Worm (Caenorhabditis elegans) whole organism, L4 larva: Measurements from ENCODE around the gene T28A11.4.

Experiments
- D1046.2 ChIP-seq: fragments of 200-800 bp; sonication (Bioruptor generic); IDR thresholded peaks from 2 replicates; pipeline ENCODE4 v1.3.6; 2022; ENCODE audit warnings: missing genetic modification characterization, missing compliant biosample characterization
- T20F7.1 ChIP-seq: fragments of 200-800 bp; sonication (Bioruptor generic); optimal IDR thresholded peaks from 2 replicates; lab custom pipeline; 2018; ENCODE audit warnings: mild to moderate bottlenecking, missing genetic modification characterization, missing compliant biosample characterization
- Y105C5A.15 ChIP-seq: fragments of 200-800 bp; sonication (Bioruptor generic); IDR thresholded peaks from 2 replicates; pipeline ENCODE4 v1.3.6; 2022; ENCODE audit warnings: missing genetic modification characterization, missing compliant biosample characterization
- Y75B8A.6 ChIP-seq: fragments of 200-800 bp; sonication (Bioruptor generic); IDR thresholded peaks from 2 replicates; pipeline ENCODE4 v1.3.6; 2022; ENCODE audit warnings: missing genetic modification reagents, missing genetic modification characterization, missing compliant biosample characterization
- aha-1 ChIP-seq: fragments of 150-350 bp; peaks from one replicate; lab custom pipeline; 2014; ENCODE audit warnings: missing biosample characterization, missing genetic modification characterization
- arid-1 ChIP-seq: fragments of 200-800 bp; sonication (Bioruptor generic); conservative IDR thresholded peaks from 2 replicates; pipeline ENCODE4 v1.3.6; 2022; ENCODE audit warnings: missing genetic modification reagents, missing genetic modification characterization, missing compliant biosample characterization
- attf-4 ChIP-seq: sonication (generic microtip); optimal IDR thresholded peaks from 3 replicates; lab custom pipeline; 2017; ENCODE audit warnings: missing biosample characterization, missing genetic modification characterization
- ceh-32 ChIP-seq: sonication (generic microtip); optimal IDR thresholded peaks from 2 replicates; lab custom pipeline; 2016; ENCODE audit warnings: mild to moderate bottlenecking, missing genetic modification characterization, missing compliant biosample characterization; ENCODE audit not compliant: poor library complexity
- ceh-44 ChIP-seq: fragments of 200-800 bp; sonication (Bioruptor generic); IDR thresholded peaks from 2 replicates; pipeline ENCODE4 v1.3.6; 2022; ENCODE audit warnings: missing genetic modification reagents, missing genetic modification characterization, missing compliant biosample characterization
- cey-2 ChIP-seq: sonication (generic microtip); optimal IDR thresholded peaks from 3 replicates; lab custom pipeline; 2017; ENCODE audit warnings: missing genetic modification characterization, mild to moderate bottlenecking, missing compliant biosample characterization, antibody characterized with exemption, borderline replicate concordance; ENCODE audit not compliant: insufficient read depth
- daf-12 ChIP-seq: fragments of 150-350 bp; optimal IDR thresholded peaks from 2 replicates; lab custom pipeline; 2014; ENCODE audit warnings: missing biosample characterization, missing genetic modification reagents, missing genetic modification characterization
- daf-16 ChIP-seq, 3 experiments: sonication (generic microtip); optimal IDR thresholded peaks; 2 replicates each; lab custom pipeline; 2016 to 2017; ENCODE audit warnings: missing genetic modification characterization in 3 of 3, missing genetic modification reagents in 3 of 3, mild to moderate bottlenecking in 2 of 3, missing compliant biosample characterization in 2 of 3, missing biosample characterization in 1 of 3, moderate library complexity in 1 of 3
- dmd-6 ChIP-seq: fragments of 200-800 bp; sonication (Bioruptor generic); IDR thresholded peaks from 2 replicates; pipeline ENCODE4 v1.3.6; 2022; ENCODE audit warnings: missing genetic modification reagents, missing genetic modification characterization, missing compliant biosample characterization
- dmd-8 ChIP-seq: fragments of 200-800 bp; sonication (Bioruptor generic); IDR thresholded peaks from 2 replicates; pipeline ENCODE4 v1.3.6; 2022; ENCODE audit warnings: missing genetic modification characterization, missing compliant biosample characterization
- dmd-9 ChIP-seq: fragments of 200-800 bp; sonication (Bioruptor generic); IDR thresholded peaks from 2 replicates; pipeline ENCODE4 v1.3.6; 2022; ENCODE audit warnings: missing genetic modification reagents, missing genetic modification characterization, missing compliant biosample characterization
- dve-1 ChIP-seq: sonication (generic microtip); optimal IDR thresholded peaks from 2 replicates; lab custom pipeline; 2017; ENCODE audit warnings: antibody characterized with exemption, mild to moderate bottlenecking, missing genetic modification characterization, missing compliant biosample characterization; ENCODE audit not compliant: insufficient read depth
- egl-27 ChIP-seq: sonication (generic microtip); optimal IDR thresholded peaks from 3 replicates; lab custom pipeline; 2017; ENCODE audit warnings: missing biosample characterization, missing genetic modification reagents, missing genetic modification characterization
- fos-1 ChIP-seq: fragments of 150-350 bp; optimal IDR thresholded peaks from 2 replicates; lab custom pipeline; 2014; ENCODE audit warnings: missing biosample characterization, missing genetic modification characterization
- hlh-11 ChIP-seq: fragments of 200-800 bp; sonication (Bioruptor generic); optimal IDR thresholded peaks from 2 replicates; lab custom pipeline; 2018; ENCODE audit warnings: mild to moderate bottlenecking, missing genetic modification characterization, missing compliant biosample characterization
- lim-7 ChIP-seq: fragments of 200-800 bp; sonication (Bioruptor generic); IDR thresholded peaks from 2 replicates; pipeline ENCODE4 v1.3.6; 2022; ENCODE audit warnings: missing genetic modification characterization, missing compliant biosample characterization
- lin-1 ChIP-seq: fragments of 200-800 bp; sonication (Bioruptor generic); IDR thresholded peaks from 2 replicates; pipeline ENCODE4 v1.3.6; 2022; ENCODE audit warnings: missing genetic modification reagents, missing genetic modification characterization, missing compliant biosample characterization
- lin-13 ChIP-seq: fragments of 150-350 bp; optimal IDR thresholded peaks from 2 replicates; lab custom pipeline; 2014; ENCODE audit warnings: missing biosample characterization, missing genetic modification reagents, missing genetic modification characterization
- lin-39 ChIP-seq: fragments of 150-350 bp; optimal IDR thresholded peaks from 2 replicates; lab custom pipeline; 2014; ENCODE audit warnings: missing biosample characterization, missing genetic modification reagents, missing genetic modification characterization
- madf-5 ChIP-seq, 2 experiments: fragments of 200-800 bp; sonication (Bioruptor generic); IDR thresholded peaks; 2 replicates each; pipeline ENCODE4 v1.3.6; 2022; ENCODE audit warnings: missing compliant biosample characterization in 2 of 2, missing genetic modification characterization in 2 of 2
- mdt-29 ChIP-seq: fragments of 200-800 bp; sonication (Bioruptor generic); IDR thresholded peaks from 2 replicates; pipeline ENCODE4 v1.3.6; 2022; ENCODE audit warnings: missing genetic modification reagents, missing genetic modification characterization, missing compliant biosample characterization
- nhr-11 ChIP-seq: fragments of 150-350 bp; optimal IDR thresholded peaks from 2 replicates; lab custom pipeline; 2014; ENCODE audit warnings: missing biosample characterization, missing genetic modification characterization
- nhr-28 ChIP-seq: fragments of 150-350 bp; optimal IDR thresholded peaks from 2 replicates; lab custom pipeline; 2014; ENCODE audit warnings: missing biosample characterization, missing genetic modification characterization
- nhr-41 ChIP-seq: fragments of 200-800 bp; sonication (Bioruptor generic); IDR thresholded peaks from 2 replicates; pipeline ENCODE4 v1.3.6; 2022; ENCODE audit warnings: missing genetic modification reagents, missing genetic modification characterization, missing compliant biosample characterization
- nhr-48 ChIP-seq: sonication (generic microtip); optimal IDR thresholded peaks from 2 replicates; lab custom pipeline; 2016; ENCODE audit warnings: mild to moderate bottlenecking, missing genetic modification characterization, missing compliant biosample characterization
- nhr-76 ChIP-seq: fragments of 150-350 bp; optimal IDR thresholded peaks from 2 replicates; lab custom pipeline; 2014; ENCODE audit warnings: missing biosample characterization, missing genetic modification characterization
- nhr-77 ChIP-seq: fragments of 150-350 bp; optimal IDR thresholded peaks from 2 replicates; lab custom pipeline; 2014; ENCODE audit warnings: missing biosample characterization, missing genetic modification characterization
- pqm-1 ChIP-seq: sonication (generic microtip); optimal IDR thresholded peaks from 2 replicates; lab custom pipeline; 2017; ENCODE audit warnings: missing biosample characterization, missing genetic modification characterization
- set-16 ChIP-seq: fragments of 200-800 bp; sonication (Bioruptor generic); IDR thresholded peaks from 2 replicates; pipeline ENCODE4 v1.3.6; 2022; ENCODE audit warnings: missing genetic modification reagents, missing genetic modification characterization, missing compliant biosample characterization
- skn-1 ChIP-seq: fragments of 150-350 bp; optimal IDR thresholded peaks from 2 replicates; lab custom pipeline; 2014; ENCODE audit warnings: missing biosample characterization, missing genetic modification characterization
- snpc-1.2 ChIP-seq: fragments of 200-800 bp; sonication (Bioruptor generic); IDR thresholded peaks from 2 replicates; pipeline ENCODE4 v1.3.6; 2022; ENCODE audit warnings: missing genetic modification reagents, missing genetic modification characterization, missing compliant biosample characterization
- snpc-4 ChIP-seq: fragments of 150-350 bp; optimal IDR thresholded peaks from 2 replicates; lab custom pipeline; 2014; ENCODE audit warnings: missing biosample characterization, missing genetic modification characterization
- tag-97 ChIP-seq: fragments of 200-800 bp; sonication (Bioruptor generic); IDR thresholded peaks from 2 replicates; pipeline ENCODE4 v1.3.6; 2022; ENCODE audit warnings: missing genetic modification characterization, missing compliant biosample characterization
- tra-1 ChIP-seq: fragments of 200-800 bp; sonication (Bioruptor generic); IDR thresholded peaks from 2 replicates; pipeline ENCODE4 v1.3.6; 2022; ENCODE audit warnings: missing genetic modification reagents, missing genetic modification characterization, missing compliant biosample characterization
- zfp-2 ChIP-seq: sonication (generic microtip); optimal IDR thresholded peaks from 2 replicates; lab custom pipeline; 2016; ENCODE audit warnings: mild to moderate bottlenecking, missing genetic modification characterization, missing compliant biosample characterization
- zfp-3 ChIP-seq: fragments of 200-800 bp; sonication (Bioruptor generic); conservative IDR thresholded peaks from 2 replicates; pipeline ENCODE4 v1.3.6; 2022; ENCODE audit warnings: missing genetic modification reagents, missing genetic modification characterization, missing compliant biosample characterization

The T28A11.4 gene

ce11 chrV:3316108-3316507 is 42.3 kb downstream of the T28A11.4 start, which contains the start of gene F35F10.1:
Gene F35F10.1 (plus strand): TSS chrV:3316307.
- TF ChIP-seq Y105C5A.15 (no peak), set-16 (no peak)

DNA sequence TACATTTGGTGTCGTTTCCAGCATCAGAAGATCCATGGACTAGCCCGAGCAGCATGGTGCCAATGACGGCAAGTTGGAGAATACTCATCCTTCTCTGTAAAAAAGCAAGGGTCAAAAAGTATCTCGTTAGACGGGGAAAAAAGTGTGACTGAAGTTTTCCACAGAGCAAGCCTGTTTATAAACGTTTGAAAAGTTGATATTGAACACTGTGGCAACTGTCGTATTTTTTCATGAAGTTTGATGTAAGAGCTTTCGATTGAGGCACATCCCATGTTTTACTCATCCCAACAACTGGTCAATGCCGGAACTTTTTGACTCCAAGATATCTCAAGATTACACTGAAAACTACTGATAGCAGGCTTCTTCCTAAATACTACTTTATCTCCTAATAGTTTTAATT is 45.1 kb downstream of the T28A11.4 start, which contains the start of gene F35F10.13:
TSS of gene F35F10.13 (minus strand) at position 101 of the 400 bp plus-strand sequence.
- no peak for TF ChIP-seq tag-97 (GFP tag; lab: Robert Waterston, UW)
- no peak for TF ChIP-seq tra-1 (GFP tag; lab: Robert Waterston, UW)
- TF ChIP-seq madf-5 (GFP tag; IDR thresholded peaks at IDR 0.05; lab: Robert Waterston, UW), result no peak
- TF ChIP-seq zfp-3, result no peak
- TF ChIP-seq nhr-28 (tag; lab: Kevin White, UChicago), result no peak
- no peak for TF ChIP-seq ceh-44 (GFP tag; lab: Robert Waterston, UW)
- TF ChIP-seq attf-4 (tag; lab: Kevin White, UChicago), result no peak
- no peak for TF ChIP-seq T20F7.1 (GFP tag; lab: Kevin White, UChicago)
- TF ChIP-seq D1046.2 (GFP tag; lab: Robert Waterston, UW), result no peak
- TF ChIP-seq arid-1 (GFP tag; lab: Robert Waterston, UW), result no peak
- no peak for TF ChIP-seq egl-27
- TF ChIP-seq dve-1 (tag; lab: Kevin White, UChicago), result no peak
- no peak for TF ChIP-seq mdt-29 (GFP tag; lab: Robert Waterston, UW)
- no peak for TF ChIP-seq lin-1 (GFP tag; lab: Robert Waterston, UW)
- no peak for TF ChIP-seq lin-39
- no peak for TF ChIP-seq ceh-32 (tag; lab: Kevin White, UChicago)
- no peak for TF ChIP-seq nhr-77 (tag; lab: Kevin White, UChicago)
- TF ChIP-seq nhr-76 (tag; lab: Kevin White, UChicago), result no peak

ce11 chrV:3320005-3320404 is 46.2 kb downstream of the T28A11.4 start, which contains the start of gene F35F10.14:
Gene F35F10.14 (minus strand): TSS chrV:3320105.
- TF ChIP-seq cey-2 (tag; lab: Kevin White, UChicago) (no peak), hlh-11 (tag; lab: Kevin White, UChicago) (no peak), egl-27 (no peak), nhr-28 (tag; lab: Kevin White, UChicago) (no peak), aha-1 (tag; lab: Kevin White, UChicago) (no peak), Y105C5A.15 (no peak), snpc-4 (tag; lab: Kevin White, UChicago) (no peak), lim-7 (GFP tag; lab: Robert Waterston, UW) (no peak), nhr-41 (GFP tag; lab: Robert Waterston, UW) (no peak), skn-1 (tag; lab: Kevin White, UChicago) (no peak), nhr-11 (tag; lab: Kevin White, UChicago) (no peak), nhr-48 (tag; lab: Kevin White, UChicago) (no peak), lin-1 (GFP tag; lab: Robert Waterston, UW) (no peak), Y75B8A.6 (no peak), daf-16 (GFP tag; optimal IDR thresholded peaks at IDR 0.05; lab: Kevin White, UChicago) (no peak), daf-16 (tag; optimal IDR thresholded peaks at IDR 0.05; lab: Kevin White, UChicago) (no peak), daf-12 (no peak)
- TF ChIP-seq, all 104 proteins: peak for 0

- no peak for TF ChIP-seq hlh-11 (tag; lab: Kevin White, UChicago)
- TF ChIP-seq dmd-6 (GFP tag; lab: Robert Waterston, UW), result no peak
- no peak for TF ChIP-seq zfp-2 (tag; lab: Kevin White, UChicago)
- TF ChIP-seq dmd-9 (GFP tag; lab: Robert Waterston, UW), result no peak
- no peak for TF ChIP-seq pqm-1 (tag; lab: Kevin White, UChicago)
- no peak for TF ChIP-seq dmd-8 (GFP tag; lab: Robert Waterston, UW)
- no peak for TF ChIP-seq lin-13 (GFP tag; lab: Kevin White, UChicago)
- TF ChIP-seq nhr-28 (tag; lab: Kevin White, UChicago), result no peak
- TF ChIP-seq fos-1 (tag; lab: Kevin White, UChicago), result no peak
- TF ChIP-seq snpc-1.2 (GFP tag; lab: Robert Waterston, UW), result no peak
Observed at ce11 chrV:3320432-3320831, 46.6 kb downstream of the T28A11.4 start, which contains the start of gene C17B7.14. Gene C17B7.14 (minus strand): TSS chrV:3320532.
